Worm (Caenorhabditis elegans) whole organism, L4 larva: Measurements from ENCODE around the gene wht-7.

Experiments used
- F26F4.8 ChIP-seq: fragments of 200-800 bp; sonication (Bioruptor generic); conservative IDR thresholded peaks from 2 replicates; pipeline ENCODE4 v1.3.6; 2022; ENCODE audit warnings: missing genetic modification characterization, missing compliant biosample characterization
- aly-2 ChIP-seq: sonication (generic microtip); optimal IDR thresholded peaks from 2 replicates; lab custom pipeline; 2018; ENCODE audit warnings: missing biosample characterization, missing genetic modification characterization
- ama-1 ChIP-seq: fragments of 150-350 bp; optimal IDR thresholded peaks from 2 replicates; lab custom pipeline; 2014; ENCODE audit warnings: inconsistent platforms, mixed read lengths
- daf-12 ChIP-seq: fragments of 150-350 bp; optimal IDR thresholded peaks from 2 replicates; lab custom pipeline; 2014; ENCODE audit warnings: missing biosample characterization, missing genetic modification reagents, missing genetic modification characterization
- madf-5 ChIP-seq, 2 experiments: fragments of 200-800 bp; sonication (Bioruptor generic); IDR thresholded peaks; 2 replicates each; pipeline ENCODE4 v1.3.6; 2022; ENCODE audit warnings: missing compliant biosample characterization in 2 of 2, missing genetic modification characterization in 2 of 2
- mdl-1 ChIP-seq, 2 experiments: fragments of 150-350 bp in 1 of 2; sonication (generic microtip) in 1 of 2; optimal IDR thresholded peaks; 2 replicates each; lab custom pipeline; 2014 to 2017; ENCODE audit warnings: missing biosample characterization in 2 of 2, missing genetic modification characterization in 2 of 2
- nhr-111 ChIP-seq: fragments of 200-800 bp; sonication (Bioruptor generic); optimal IDR thresholded peaks from 2 replicates; lab custom pipeline; 2018; ENCODE audit warnings: mild to moderate bottlenecking, missing genetic modification characterization, missing compliant biosample characterization
- nhr-237 ChIP-seq: sonication (generic microtip); optimal IDR thresholded peaks from 2 replicates; lab custom pipeline; 2017; ENCODE audit warnings: missing biosample characterization, missing genetic modification characterization
- nhr-42 ChIP-seq: fragments of 200-800 bp; sonication (Bioruptor generic); IDR thresholded peaks from 2 replicates; pipeline ENCODE4 v1.3.6; 2022; ENCODE audit warnings: missing genetic modification characterization, missing compliant biosample characterization
- nhr-76 ChIP-seq: fragments of 150-350 bp; optimal IDR thresholded peaks from 2 replicates; lab custom pipeline; 2014; ENCODE audit warnings: missing biosample characterization, missing genetic modification characterization
- unc-39 ChIP-seq: sonication (generic microtip); optimal IDR thresholded peaks from 2 replicates; lab custom pipeline; 2017; ENCODE audit warnings: missing biosample characterization, missing genetic modification characterization
- unc-62 ChIP-seq, 3 experiments: fragments of 150-350 bp in 1 of 3; sonication (generic microtip); optimal IDR thresholded peaks in 2 of 3; peaks in 1 of 3; 1 replicate in 1 of 3; 2 replicates in 2 of 3; lab custom pipeline; 2014 to 2017; ENCODE audit warnings: missing biosample characterization in 3 of 3, missing genetic modification characterization in 3 of 3, missing genetic modification reagents in 3 of 3, missing genotype in 1 of 3
- zag-1 ChIP-seq: fragments of 150-350 bp; optimal IDR thresholded peaks from 2 replicates; lab custom pipeline; 2014; ENCODE audit warnings: missing biosample characterization, missing genetic modification characterization
- ztf-11 ChIP-seq: fragments of 150-350 bp; optimal IDR thresholded peaks from 2 replicates; lab custom pipeline; 2014; ENCODE audit warnings: missing biosample characterization, missing genetic modification characterization

ce11 chrIII:6132068-6132467 lies 17.3 kb downstream of the wht-7 start:
- TF ChIP-seq unc-39 (no peak), nhr-42 (GFP tag; lab: Robert Waterston, UW) (no peak), madf-5 (GFP tag; IDR thresholded peaks at IDR 0.05; lab: Robert Waterston, UW) (no peak), mdl-1 (tag; optimal IDR thresholded peaks at IDR 0.05; lab: Kevin White, UChicago) (no peak), nhr-111 (GFP tag; lab: Kevin White, UChicago) (no peak), ama-1 (no peak), zag-1 (tag; lab: Kevin White, UChicago) (no peak), aly-2 (tag; lab: Kevin White, UChicago) (no peak), F26F4.8 (GFP tag; lab: Robert Waterston, UW) (no peak), nhr-237 (tag; lab: Kevin White, UChicago) (no peak), ztf-11 (tag; lab: Kevin White, UChicago) (no peak), daf-12 (no peak), nhr-76 (tag; lab: Kevin White, UChicago) (no peak), unc-62 (GFP tag; optimal IDR thresholded peaks at IDR 0.05 in 1 of 2; lab: Kevin White, UChicago) (peak in 1 of 2 experiments; percentile 36), unc-62 (tag; optimal IDR thresholded peaks at IDR 0.05; lab: Kevin White, UChicago) (no peak)
